Worm (Caenorhabditis elegans) whole organism, late embryonic: ENCODE measurements around the gene T04G9.4.

Source experiments
- K09A11.1 ChIP-seq: sonication (generic microtip); optimal IDR thresholded peaks from 2 replicates; lab custom pipeline; 2017; ENCODE audit warnings: antibody characterized with exemption, mild to moderate bottlenecking, missing genetic modification characterization, missing compliant biosample characterization; ENCODE audit not compliant: insufficient read depth
- Y22D7AL.16 ChIP-seq: sonication (generic microtip); optimal IDR thresholded peaks from 2 replicates; lab custom pipeline; 2016; ENCODE audit warnings: missing genetic modification characterization, missing compliant biosample characterization
- dve-1 ChIP-seq: sonication (generic microtip); optimal IDR thresholded peaks from 2 replicates; lab custom pipeline; 2017; ENCODE audit warnings: antibody characterized with exemption, mild to moderate bottlenecking, missing genetic modification characterization, missing compliant biosample characterization
- gmeb-2 ChIP-seq: sonication (generic microtip); optimal IDR thresholded peaks from 2 replicates; lab custom pipeline; 2016; ENCODE audit warnings: missing genetic modification characterization, inconsistent platforms, missing compliant biosample characterization
- hlh-15 ChIP-seq: sonication (generic microtip); optimal IDR thresholded peaks from 2 replicates; lab custom pipeline; 2016; ENCODE audit warnings: missing genetic modification characterization, missing compliant biosample characterization
- madf-2 ChIP-seq: sonication (generic microtip); optimal IDR thresholded peaks from 2 replicates; lab custom pipeline; 2017; ENCODE audit warnings: missing genetic modification characterization, missing compliant biosample characterization
- nfya-1 ChIP-seq: sonication (generic microtip); optimal IDR thresholded peaks from 2 replicates; lab custom pipeline; 2017; ENCODE audit warnings: missing genetic modification characterization, mild to moderate bottlenecking, missing compliant biosample characterization, antibody characterized with exemption, moderate library complexity
- odd-2 ChIP-seq: sonication (generic microtip); optimal IDR thresholded peaks from 2 replicates; lab custom pipeline; 2017; ENCODE audit warnings: antibody characterized with exemption, mild to moderate bottlenecking, missing genetic modification characterization, missing compliant biosample characterization
- pha-4 ChIP-seq: fragments of 150-350 bp; optimal IDR thresholded peaks from 2 replicates; lab custom pipeline; 2018; ENCODE audit warnings: missing biosample characterization, missing genetic modification reagents, missing genetic modification characterization
- sdc-2 ChIP-seq: sonication (generic microtip); optimal IDR thresholded peaks from 2 replicates; lab custom pipeline; 2016; ENCODE audit warnings: missing genotype, missing genetic modification characterization, missing compliant biosample characterization
- sox-4 ChIP-seq: sonication (generic microtip); optimal IDR thresholded peaks from 2 replicates; lab custom pipeline; 2017; ENCODE audit warnings: mild to moderate bottlenecking, missing genetic modification characterization, inconsistent platforms, missing compliant biosample characterization
- unc-86 ChIP-seq: sonication (generic microtip); optimal IDR thresholded peaks from 2 replicates; lab custom pipeline; 2016; ENCODE audit warnings: missing genetic modification characterization, missing compliant biosample characterization

DNA sequence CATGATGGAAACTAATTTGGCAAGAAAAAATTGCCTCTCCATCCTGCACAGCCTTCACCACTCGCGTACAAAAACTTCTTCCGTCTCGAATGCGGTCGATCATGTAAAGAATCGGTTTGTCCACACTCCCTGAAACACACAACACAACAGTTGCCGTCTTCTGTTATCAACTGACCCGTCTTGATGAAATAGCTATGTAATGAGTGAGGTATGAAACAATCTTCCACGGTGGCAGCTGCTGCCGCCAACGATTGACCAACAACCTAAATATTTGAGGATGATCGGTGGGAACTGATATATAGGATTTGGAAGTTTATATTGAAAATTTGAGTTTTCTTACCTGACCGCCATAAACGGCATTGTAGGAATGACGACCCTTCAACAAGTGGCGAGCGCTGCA is 40.0 kb downstream of the T04G9.4 start:
- TF ChIP-seq gmeb-2 = no peak
- TF ChIP-seq Y22D7AL.16 = no peak
- no peak for TF ChIP-seq dve-1 (tag; lab: Kevin White, UChicago)
- TF ChIP-seq nfya-1 (tag; lab: Kevin White, UChicago) = no peak
- TF ChIP-seq pha-4 (tag; lab: Kevin White, UChicago) = no peak
- no peak for TF ChIP-seq sdc-2
- TF ChIP-seq K09A11.1 (tag; lab: Kevin White, UChicago) = no peak
- no peak for TF ChIP-seq sox-4 (tag; lab: Kevin White, UChicago)
- TF ChIP-seq hlh-15 (tag; lab: Kevin White, UChicago) = no peak
- TF ChIP-seq madf-2 = no peak
- TF ChIP-seq odd-2 = no peak
- TF ChIP-seq unc-86 (tag; lab: Kevin White, UChicago) = no peak
